Fruit fly (Drosophila melanogaster) whole organism, prepupa: ENCODE data around the gene osk.

Source experiments
- Blimp-1 ChIP-seq: fragments of 200-800 bp; sonication (Bioruptor generic); optimal IDR thresholded peaks from 3 replicates; lab custom pipeline; 2017; ENCODE audit warnings: missing biosample characterization, missing genetic modification characterization, mild to moderate bottlenecking, moderate library complexity, missing genetic modification reagents
- CG10631 ChIP-seq: fragments of 200-800 bp; sonication (Bioruptor generic); optimal IDR thresholded peaks from 2 replicates; lab custom pipeline; 2016; ENCODE audit warnings: missing biosample characterization, missing genetic modification characterization
- CG11294 ChIP-seq: fragments of 200-800 bp; sonication (Bioruptor generic); IDR thresholded peaks from 2 replicates; pipeline ENCODE4 v1.3.6; 2022; ENCODE audit warnings: missing biosample characterization, missing genetic modification characterization
- CG11902 ChIP-seq: fragments of 200-800 bp; sonication (Bioruptor generic); optimal IDR thresholded peaks from 3 replicates; lab custom pipeline; 2016; ENCODE audit warnings: missing biosample characterization, missing genetic modification characterization
- CG15336 ChIP-seq: fragments of 200-800 bp; sonication (Bioruptor generic); IDR thresholded peaks from 2 replicates; pipeline ENCODE4 v1.3.6; 2022; ENCODE audit warnings: missing biosample characterization, missing genetic modification characterization
- CG1621 ChIP-seq: fragments of 200-800 bp; sonication (Bioruptor generic); optimal IDR thresholded peaks from 3 replicates; lab custom pipeline; 2018; ENCODE audit warnings: missing biosample characterization, mild to moderate bottlenecking, missing genetic modification characterization
- CG16779 ChIP-seq: fragments of 200-800 bp; sonication (Bioruptor generic); optimal IDR thresholded peaks from 3 replicates; lab custom pipeline; 2017; ENCODE audit warnings: missing biosample characterization, mild to moderate bottlenecking, missing genetic modification characterization
- CG3032 ChIP-seq: fragments of 200-800 bp; optimal IDR thresholded peaks from 2 replicates; lab custom pipeline; 2019; ENCODE audit warnings: missing biosample characterization, mild to moderate bottlenecking, missing genetic modification characterization, moderate library complexity
- CG32006 ChIP-seq: fragments of 200-800 bp; sonication (Bioruptor generic); optimal IDR thresholded peaks from 3 replicates; lab custom pipeline; 2017; ENCODE audit warnings: missing biosample characterization, mild to moderate bottlenecking, missing genetic modification characterization
- CG34406 ChIP-seq: fragments of 200-800 bp; sonication (Bioruptor generic); optimal IDR thresholded peaks from 3 replicates; lab custom pipeline; 2016; ENCODE audit warnings: missing biosample characterization, missing genetic modification characterization
- CG3919 ChIP-seq: fragments of 200-800 bp; sonication (Bioruptor generic); optimal IDR thresholded peaks from 3 replicates; lab custom pipeline; 2016; ENCODE audit warnings: missing biosample characterization, missing genetic modification characterization
- CG4318 ChIP-seq: fragments of 200-800 bp; sonication (Bioruptor generic); optimal IDR thresholded peaks from 3 replicates; lab custom pipeline; 2017; ENCODE audit warnings: missing biosample characterization, mild to moderate bottlenecking, missing genetic modification characterization
- CG6276 ChIP-seq: fragments of 200-800 bp; sonication (Bioruptor generic); optimal IDR thresholded peaks from 2 replicates; lab custom pipeline; 2017; ENCODE audit warnings: missing biosample characterization, mild to moderate bottlenecking, missing genetic modification characterization
- CG6792 ChIP-seq: fragments of 200-800 bp; sonication (Bioruptor generic); optimal IDR thresholded peaks from 3 replicates; lab custom pipeline; 2016; ENCODE audit warnings: missing biosample characterization, missing genetic modification characterization
- CG6808 ChIP-seq: fragments of 200-800 bp; sonication (Bioruptor generic); optimal IDR thresholded peaks from 3 replicates; lab custom pipeline; 2017; ENCODE audit warnings: missing biosample characterization, missing genetic modification characterization, mild to moderate bottlenecking, moderate library complexity, missing genetic modification reagents
- CG6854 ChIP-seq: fragments of 200-800 bp; sonication (Bioruptor generic); optimal IDR thresholded peaks from 2 replicates; lab custom pipeline; 2017; ENCODE audit warnings: missing biosample characterization, mild to moderate bottlenecking, missing genetic modification characterization
- CG7368 ChIP-seq: fragments of 200-800 bp; sonication (Bioruptor generic); optimal IDR thresholded peaks from 3 replicates; lab custom pipeline; 2016; ENCODE audit warnings: missing biosample characterization, missing genetic modification characterization
- CG8319 ChIP-seq: fragments of 200-800 bp; sonication (Bioruptor generic); optimal IDR thresholded peaks from 3 replicates; lab custom pipeline; 2016; ENCODE audit warnings: missing biosample characterization, missing genetic modification characterization
- CG8632 ChIP-seq: fragments of 200-800 bp; sonication (Bioruptor generic); optimal IDR thresholded peaks from 3 replicates; lab custom pipeline; 2016; ENCODE audit warnings: missing biosample characterization, missing genetic modification characterization
- CG9139 ChIP-seq: fragments of 200-800 bp; sonication (Bioruptor generic); optimal IDR thresholded peaks from 3 replicates; lab custom pipeline; 2017; ENCODE audit warnings: missing biosample characterization, mild to moderate bottlenecking, missing genetic modification characterization
- Eip75B ChIP-seq: fragments of 200-800 bp; sonication (Bioruptor generic); optimal IDR thresholded peaks from 3 replicates; lab custom pipeline; 2016; ENCODE audit warnings: missing biosample characterization, missing genetic modification characterization
- Eip93F ChIP-seq: fragments of 200-800 bp; sonication (Bioruptor generic); optimal IDR thresholded peaks from 2 replicates; lab custom pipeline; 2016; ENCODE audit warnings: missing biosample characterization, mild to moderate bottlenecking, missing genetic modification characterization
- Ets21C ChIP-seq: fragments of 200-800 bp; sonication (Bioruptor generic); optimal IDR thresholded peaks from 3 replicates; lab custom pipeline; 2016; ENCODE audit warnings: missing biosample characterization, missing genetic modification characterization
- Ets96B ChIP-seq: fragments of 200-800 bp; optimal IDR thresholded peaks from 2 replicates; lab custom pipeline; 2019; ENCODE audit warnings: missing biosample characterization, mild to moderate bottlenecking, missing genetic modification characterization, moderate library complexity
- Gug ChIP-seq: fragments of 200-800 bp; sonication (Bioruptor generic); IDR thresholded peaks from 2 replicates; pipeline ENCODE4 v1.3.6; 2022; ENCODE audit warnings: missing biosample characterization, missing genetic modification characterization
- Hr38 ChIP-seq: sonication (Bioruptor generic); optimal IDR thresholded peaks from 2 replicates; lab custom pipeline; 2016; ENCODE audit warnings: missing biosample characterization, missing genetic modification characterization
- Hr39 ChIP-seq: fragments of 200-800 bp; sonication (Bioruptor generic); optimal IDR thresholded peaks from 2 replicates; lab custom pipeline; 2016; ENCODE audit warnings: missing biosample characterization, missing genetic modification characterization
- Hr4 ChIP-seq: fragments of 200-800 bp; sonication (Bioruptor generic); optimal IDR thresholded peaks from 3 replicates; lab custom pipeline; 2016; ENCODE audit warnings: missing biosample characterization, missing genetic modification characterization
- Lpt ChIP-seq: fragments of 200-800 bp; sonication (Bioruptor generic); optimal IDR thresholded peaks from 3 replicates; lab custom pipeline; 2016; ENCODE audit warnings: missing biosample characterization, missing genetic modification characterization
- Met ChIP-seq: fragments of 200-800 bp; sonication (Bioruptor generic); optimal IDR thresholded peaks from 3 replicates; lab custom pipeline; 2016; ENCODE audit warnings: missing biosample characterization, missing genetic modification characterization
- OdsH ChIP-seq: fragments of 200-800 bp; sonication (Bioruptor generic); optimal IDR thresholded peaks from 3 replicates; lab custom pipeline; 2016; ENCODE audit warnings: missing biosample characterization, missing genetic modification characterization
- Smox ChIP-seq: fragments of 200-800 bp; sonication (Bioruptor generic); optimal IDR thresholded peaks from 3 replicates; lab custom pipeline; 2016; ENCODE audit warnings: missing biosample characterization, missing genetic modification characterization
- Sox102F ChIP-seq: fragments of 200-800 bp; sonication (Bioruptor generic); optimal IDR thresholded peaks from 2 replicates; lab custom pipeline; 2016; ENCODE audit warnings: missing biosample characterization, mild to moderate bottlenecking, missing genetic modification characterization
- Sox14 ChIP-seq: fragments of 200-800 bp; sonication (Bioruptor generic); optimal IDR thresholded peaks from 3 replicates; lab custom pipeline; 2016; ENCODE audit warnings: missing biosample characterization, missing genetic modification characterization
- Sox15 ChIP-seq: fragments of 200-800 bp; sonication (Bioruptor generic); optimal IDR thresholded peaks from 3 replicates; lab custom pipeline; 2016; ENCODE audit warnings: missing biosample characterization, missing genetic modification characterization
- achi ChIP-seq: fragments of 200-800 bp; sonication (Bioruptor generic); optimal IDR thresholded peaks from 3 replicates; lab custom pipeline; 2016; ENCODE audit warnings: missing biosample characterization, missing genetic modification characterization
- acj6 ChIP-seq: fragments of 200-800 bp; sonication (Bioruptor generic); optimal IDR thresholded peaks from 3 replicates; lab custom pipeline; 2016; ENCODE audit warnings: missing biosample characterization, missing genetic modification characterization
- cyc ChIP-seq: fragments of 200-800 bp; sonication (Bioruptor generic); optimal IDR thresholded peaks from 3 replicates; lab custom pipeline; 2016; ENCODE audit warnings: missing biosample characterization, missing genetic modification characterization
- dac ChIP-seq: fragments of 200-800 bp; sonication (Bioruptor generic); optimal IDR thresholded peaks from 2 replicates; lab custom pipeline; 2017; ENCODE audit warnings: missing biosample characterization, mild to moderate bottlenecking, missing genetic modification characterization
- eg ChIP-seq: fragments of 200-800 bp; sonication (Bioruptor generic); IDR thresholded peaks from 3 replicates; pipeline ENCODE4 v1.3.6; 2022; ENCODE audit warnings: missing biosample characterization, missing genetic modification characterization
- esn ChIP-seq: fragments of 200-800 bp; sonication (Bioruptor generic); optimal IDR thresholded peaks from 2 replicates; lab custom pipeline; 2016; ENCODE audit warnings: missing biosample characterization, mild to moderate bottlenecking, missing genetic modification characterization, moderate library complexity
- fd59A ChIP-seq: fragments of 200-800 bp; sonication (Bioruptor generic); optimal IDR thresholded peaks from 2 replicates; lab custom pipeline; 2017; ENCODE audit warnings: missing biosample characterization, mild to moderate bottlenecking, missing genetic modification characterization, missing genetic modification reagents
- fd85E ChIP-seq: fragments of 200-800 bp; sonication (Bioruptor generic); optimal IDR thresholded peaks from 3 replicates; lab custom pipeline; 2016; ENCODE audit warnings: missing biosample characterization, missing genetic modification characterization
- fkh ChIP-seq: fragments of 200-800 bp; sonication (Bioruptor generic); optimal IDR thresholded peaks from 3 replicates; lab custom pipeline; 2017; ENCODE audit warnings: missing biosample characterization, mild to moderate bottlenecking, missing genetic modification characterization, moderate library complexity
- lz ChIP-seq: fragments of 200-800 bp; sonication (Bioruptor generic); optimal IDR thresholded peaks from 3 replicates; lab custom pipeline; 2016; ENCODE audit warnings: missing biosample characterization, missing genetic modification characterization
- net ChIP-seq: fragments of 200-800 bp; sonication (Bioruptor generic); optimal IDR thresholded peaks from 3 replicates; lab custom pipeline; 2016; ENCODE audit warnings: missing biosample characterization, missing genetic modification characterization
- pdm3 ChIP-seq: fragments of 200-800 bp; sonication (Bioruptor generic); optimal IDR thresholded peaks from 3 replicates; lab custom pipeline; 2016; ENCODE audit warnings: missing biosample characterization, missing genetic modification characterization
- salr ChIP-seq, 2 experiments: fragments of 200-800 bp; sonication (Bioruptor generic); optimal IDR thresholded peaks; 3 replicates each; lab custom pipeline; 2016 to 2018; ENCODE audit warnings: missing biosample characterization in 2 of 2, missing genetic modification characterization in 2 of 2, mild to moderate bottlenecking in 1 of 2
- spab ChIP-seq: fragments of 200-800 bp; sonication (Bioruptor generic); optimal IDR thresholded peaks from 2 replicates; lab custom pipeline; 2017; ENCODE audit warnings: missing biosample characterization, mild to moderate bottlenecking, missing genetic modification characterization, missing genetic modification reagents
- ss ChIP-seq, 2 experiments: fragments of 200-800 bp; sonication (Bioruptor generic); optimal IDR thresholded peaks; 2 replicates in 1 of 2; 3 replicates in 1 of 2; lab custom pipeline; 2017 to 2018; ENCODE audit warnings: mild to moderate bottlenecking in 2 of 2, missing biosample characterization in 2 of 2, missing genetic modification characterization in 2 of 2, moderate library complexity in 1 of 2
- svp ChIP-seq: fragments of 200-800 bp; sonication (Bioruptor generic); peaks from one replicate; lab custom pipeline; 2016; ENCODE audit warnings: missing biosample characterization, missing genetic modification characterization
- topi ChIP-seq: fragments of 200-800 bp; sonication (Bioruptor generic); optimal IDR thresholded peaks from 3 replicates; lab custom pipeline; 2016; ENCODE audit warnings: missing biosample characterization, missing genetic modification characterization
- vri ChIP-seq: fragments of 200-800 bp; sonication (Bioruptor generic); optimal IDR thresholded peaks from 3 replicates; lab custom pipeline; 2016; ENCODE audit warnings: missing biosample characterization, mild to moderate bottlenecking, missing genetic modification characterization

osk gene

dm6 chr3R:8918818-8919217 is 16.1 kb upstream of the osk start:
- TF ChIP-seq CG1621 (tag; lab: Kevin White, UChicago): no peak
- TF ChIP-seq svp (GFP tag; lab: Kevin White, UChicago): peak; percentile 14
- peak; percentile 6 for TF ChIP-seq Sox14 (GFP tag; lab: Kevin White, UChicago)
- TF ChIP-seq CG6276 (GFP tag; lab: Kevin White, UChicago): peak; percentile 44
- TF ChIP-seq CG11902: no peak
- TF ChIP-seq CG6854 (GFP tag; lab: Kevin White, UChicago): no peak
- peak; percentile 71 for TF ChIP-seq CG32006 (GFP tag; lab: Kevin White, UChicago)
- TF ChIP-seq spab (GFP tag; lab: Kevin White, UChicago): no peak
- TF ChIP-seq achi (GFP tag; lab: Kevin White, UChicago): peak; percentile 14
- peak; percentile 9 for TF ChIP-seq Hr39 (GFP tag; lab: Kevin White, UChicago)
- TF ChIP-seq fd85E (GFP tag; lab: Kevin White, UChicago): no peak
- peak; percentile 69 for TF ChIP-seq CG15336 (GFP tag; lab: Robert Waterston, UW)
- no peak for TF ChIP-seq vri (GFP tag; lab: Kevin White, UChicago)
- no peak for TF ChIP-seq CG8632
- no peak for TF ChIP-seq CG6808
- TF ChIP-seq pdm3 (GFP tag; lab: Kevin White, UChicago): peak; percentile 5
- TF ChIP-seq Met: peak; percentile 8
- 0 out of 3 replicates have a peak, but pooled peaks have one; percentile 50 for TF ChIP-seq eg (GFP tag; lab: Robert Waterston, UW)
- no peak for TF ChIP-seq Hr38 (GFP tag; lab: Kevin White, UChicago)
- no peak for TF ChIP-seq Sox102F (GFP tag; lab: Kevin White, UChicago)
- no peak for TF ChIP-seq Gug (GFP tag; lab: Robert Waterston, UW)
- no peak for TF ChIP-seq esn (GFP tag; lab: Kevin White, UChicago)
- peak; percentile 41 for TF ChIP-seq dac (GFP tag; lab: Kevin White, UChicago)
- no peak for TF ChIP-seq net
- TF ChIP-seq Sox15 (GFP tag; lab: Kevin White, UChicago): no peak
- no peak for TF ChIP-seq CG11294 (GFP tag; lab: Robert Waterston, UW)
- no peak for TF ChIP-seq Blimp-1
- TF ChIP-seq cyc (GFP tag; lab: Kevin White, UChicago): no peak
- TF ChIP-seq Eip75B (GFP tag; lab: Kevin White, UChicago): no peak
- TF ChIP-seq fkh (GFP tag; lab: Kevin White, UChicago): no peak
- TF ChIP-seq CG10631 (GFP tag; lab: Kevin White, UChicago): no peak
- no peak for TF ChIP-seq CG9139 (GFP tag; lab: Kevin White, UChicago)
- TF ChIP-seq Eip93F (GFP tag; lab: Kevin White, UChicago): no peak
- TF ChIP-seq fd59A (GFP tag; lab: Kevin White, UChicago): no peak
- peak; percentile 12 for TF ChIP-seq Ets96B (tag; lab: Kevin White, UChicago)
- TF ChIP-seq CG3919 (GFP tag; lab: Kevin White, UChicago): no peak
- no peak for TF ChIP-seq Ets21C (GFP tag; lab: Kevin White, UChicago)
- TF ChIP-seq Smox (GFP tag; lab: Kevin White, UChicago): no peak
- no peak for TF ChIP-seq CG34406 (GFP tag; lab: Kevin White, UChicago)
- peak; percentile 45 for TF ChIP-seq OdsH (GFP tag; lab: Kevin White, UChicago)
- peak; percentile 6 for TF ChIP-seq acj6 (GFP tag; lab: Kevin White, UChicago)
- TF ChIP-seq ss (GFP tag; optimal IDR thresholded peaks at IDR 0.05; lab: Kevin White, UChicago): no peak
- no peak for TF ChIP-seq salr (GFP tag; optimal IDR thresholded peaks at IDR 0.05; lab: Kevin White, UChicago)
- TF ChIP-seq topi (GFP tag; lab: Kevin White, UChicago): peak; percentile 3
- no peak for TF ChIP-seq CG3032 (tag; lab: Kevin White, UChicago)
- TF ChIP-seq CG8319: no peak
- TF ChIP-seq CG4318: peak; percentile 49
- TF ChIP-seq CG7368 (GFP tag; lab: Kevin White, UChicago): no peak
- TF ChIP-seq Hr4 (GFP tag; lab: Kevin White, UChicago): peak; percentile 78
- TF ChIP-seq CG16779 (tag; lab: Kevin White, UChicago): no peak
- TF ChIP-seq lz (GFP tag; lab: Kevin White, UChicago): no peak
- peak; percentile 43 for TF ChIP-seq Lpt (GFP tag; lab: Kevin White, UChicago)
- TF ChIP-seq CG6792 (GFP tag; lab: Kevin White, UChicago): no peak
